Fruit fly (Drosophila melanogaster): ENCODE results near the gene CG12355.

CG12355 gene

dm6 chr3L:15538582-15539490 is 43.5 kb upstream of the CG12355 start (continued):
- TF ChIP-seq fd102C (GFP tag; optimal IDR thresholded peaks at IDR 0.05): no peak
- TF ChIP-seq amos (GFP tag; IDR thresholded peaks at IDR 0.05; ENCODE audit: partially characterized antibody): no peak
- TF ChIP-seq CG31365 (tag; optimal IDR thresholded peaks at IDR 0.05): no peak
- no peak for TF ChIP-seq jigr1 (GFP tag; IDR thresholded peaks at IDR 0.05)
- no peak for TF ChIP-seq Nf-YC (tag; optimal IDR thresholded peaks at IDR 0.05)
- TF ChIP-seq unc-4 (GFP tag; IDR thresholded peaks at IDR 0.05; ENCODE audit: partially characterized antibody): no peak
- no peak for TF ChIP-seq CG6689 (GFP tag; IDR thresholded peaks at IDR 0.05)
- no peak for TF ChIP-seq CG3847 (GFP tag; IDR thresholded peaks at IDR 0.05)
- no peak for TF ChIP-seq CG7928 (GFP tag; optimal IDR thresholded peaks at IDR 0.05)
- peak; percentile 84 for TF ChIP-seq cwo (GFP tag; optimal IDR thresholded peaks at IDR 0.05)
- no peak for TF ChIP-seq ems (GFP tag; optimal IDR thresholded peaks at IDR 0.05)
- TF ChIP-seq CG33557 (GFP tag; optimal IDR thresholded peaks at IDR 0.05): no peak
- peak; percentile 55 for TF ChIP-seq Vsx1 (GFP tag; optimal IDR thresholded peaks at IDR 0.05)
- no peak for TF ChIP-seq CG32772 (GFP tag; IDR thresholded peaks at IDR 0.05)
- TF ChIP-seq sens (GFP tag): peak; percentile 45
- no peak for TF ChIP-seq nom (GFP tag; optimal IDR thresholded peaks at IDR 0.05)
- no peak for TF ChIP-seq CG7357 (GFP tag; IDR thresholded peaks at IDR 0.05)
- peak; percentile 21 for TF ChIP-seq Med (GFP tag)
- TF ChIP-seq grn (GFP tag; optimal IDR thresholded peaks at IDR 0.05): peak; percentile 86
- no peak for TF ChIP-seq ac (GFP tag; optimal IDR thresholded peaks at IDR 0.05)
- peak; percentile 1 for TF ChIP-seq Blimp-1 (GFP tag; optimal IDR thresholded peaks at IDR 0.05)
- no peak for TF ChIP-seq Dll (GFP tag; IDR thresholded peaks at IDR 0.05; ENCODE audit: partially characterized antibody)
- no peak for TF ChIP-seq ssp (GFP tag; IDR thresholded peaks at IDR 0.05)
- TF ChIP-seq CG15011 (GFP tag; optimal IDR thresholded peaks at IDR 0.05): no peak
- TF ChIP-seq CG1024 (GFP tag; IDR thresholded peaks at IDR 0.05): no peak
- TF ChIP-seq Ets65A (GFP tag): peak; percentile 40
- TF ChIP-seq CG4360 (GFP tag; IDR thresholded peaks at IDR 0.05): no peak
- no peak for TF ChIP-seq Oaz (GFP tag; IDR thresholded peaks at IDR 0.05)
- no peak for TF ChIP-seq CG4820 (GFP tag; optimal IDR thresholded peaks at IDR 0.05)
- TF ChIP-seq CG9817 (tag; optimal IDR thresholded peaks at IDR 0.05): no peak

DNA sequence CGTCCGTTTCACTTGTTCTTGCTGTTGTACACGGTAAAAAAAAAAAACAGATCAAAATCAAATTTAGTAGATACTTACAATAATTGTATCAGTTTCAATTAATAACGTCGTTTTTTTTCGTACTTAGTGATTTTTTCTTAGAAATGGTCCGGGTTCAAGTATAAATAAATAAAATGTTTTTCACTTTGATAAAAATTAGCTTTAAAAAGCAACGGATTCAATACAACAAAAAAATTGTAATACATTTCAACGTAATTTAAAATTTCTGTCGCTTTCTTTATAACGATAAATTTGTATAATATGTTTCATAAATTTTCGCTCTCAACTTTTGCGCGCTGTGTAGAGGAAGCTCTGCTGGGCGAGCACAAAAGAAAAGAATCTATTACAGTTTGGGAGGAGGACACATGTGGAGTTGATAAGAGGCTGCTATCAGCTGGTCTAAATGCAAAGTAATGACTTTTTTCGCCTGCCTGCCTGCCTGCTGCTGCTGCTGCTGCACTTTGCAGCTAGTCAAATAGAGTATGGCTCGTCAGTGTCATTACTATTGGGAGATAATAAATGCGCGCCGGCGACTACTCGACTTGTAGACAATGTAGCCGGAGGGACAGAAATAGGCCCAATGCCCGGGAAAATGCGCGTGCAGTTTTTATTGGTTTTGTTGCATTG is 42.7 kb upstream of the CG12355 start:
- no peak for TF ChIP-seq CG6765 (GFP tag; optimal IDR thresholded peaks at IDR 0.05)
- TF ChIP-seq luna (GFP tag; optimal IDR thresholded peaks at IDR 0.05): no peak
- no peak for TF ChIP-seq CG7928 (GFP tag; optimal IDR thresholded peaks at IDR 0.05)
- TF ChIP-seq zen2 (GFP tag; IDR thresholded peaks at IDR 0.05; ENCODE audit: partially characterized antibody): no peak
- peak; percentile 47 for TF ChIP-seq CG10274 (GFP tag; optimal IDR thresholded peaks at IDR 0.05)
- TF ChIP-seq CG33557 (GFP tag; optimal IDR thresholded peaks at IDR 0.05): peak; percentile 46
- TF ChIP-seq Max (GFP tag; optimal IDR thresholded peaks at IDR 0.05): peak; percentile 55
- TF ChIP-seq dmrt11E (tag; optimal IDR thresholded peaks at IDR 0.05): peak; percentile 79
- no peak for TF ChIP-seq wor (GFP tag; IDR thresholded peaks at IDR 0.05)
- TF ChIP-seq Dp (GFP tag; optimal IDR thresholded peaks at IDR 0.05): no peak
- TF ChIP-seq CG12769 (tag; optimal IDR thresholded peaks at IDR 0.05): no peak
- no peak for TF ChIP-seq CG3838 (GFP tag; optimal IDR thresholded peaks at IDR 0.05)
- no peak for TF ChIP-seq CkIIα-i1 (GFP tag; IDR thresholded peaks at IDR 0.05)
- TF ChIP-seq chif (GFP tag; optimal IDR thresholded peaks at IDR 0.05): peak; percentile 59 to 70
- peak; percentile 19 for TF ChIP-seq CG6654 (GFP tag; optimal IDR thresholded peaks at IDR 0.05)
- TF ChIP-seq Tbp (GFP tag; optimal IDR thresholded peaks at IDR 0.05): no peak
- peak; percentile 75 for TF ChIP-seq unpg (GFP tag; optimal IDR thresholded peaks at IDR 0.05)
- TF ChIP-seq Atf-2 (GFP tag; optimal IDR thresholded peaks at IDR 0.05): peak; percentile 33
- TF ChIP-seq pb (GFP tag; optimal IDR thresholded peaks at IDR 0.05): no peak
- no peak for TF ChIP-seq nom (GFP tag; optimal IDR thresholded peaks at IDR 0.05)
- no peak for TF ChIP-seq cad (GFP tag; optimal IDR thresholded peaks at IDR 0.05)
- TF ChIP-seq nerfin-2 (GFP tag; IDR thresholded peaks at IDR 0.05; ENCODE audit: partially characterized antibody): no peak
